Worm (Caenorhabditis elegans) whole organism, L2 larva: ENCODE results near the gene rgs-6.

Experiments used
- C34F6.9 ChIP-seq: fragments of 150-350 bp; optimal IDR thresholded peaks from 2 replicates; lab custom pipeline; 2014; ENCODE audit warnings: missing biosample characterization, missing genetic modification characterization
- F13H6.1 ChIP-seq: sonication (generic microtip); optimal IDR thresholded peaks from 2 replicates; lab custom pipeline; 2016; ENCODE audit warnings: missing genetic modification characterization, missing compliant biosample characterization
- R02D3.7 ChIP-seq: fragments of 150-350 bp; optimal IDR thresholded peaks from 2 replicates; lab custom pipeline; 2014; ENCODE audit warnings: missing biosample characterization, missing genetic modification characterization
- alr-1 ChIP-seq: fragments of 150-350 bp; optimal IDR thresholded peaks from 2 replicates; lab custom pipeline; 2014; ENCODE audit warnings: missing biosample characterization, missing genetic modification characterization
- aly-2 ChIP-seq: fragments of 150-350 bp; optimal IDR thresholded peaks from 2 replicates; lab custom pipeline; 2014; ENCODE audit warnings: missing biosample characterization, missing genetic modification characterization
- ama-1 ChIP-seq: fragments of 150-350 bp; optimal IDR thresholded peaks from 2 replicates; lab custom pipeline; 2018; ENCODE audit warnings: inconsistent platforms
- blmp-1 ChIP-seq: sonication (generic microtip); optimal IDR thresholded peaks from 2 replicates; lab custom pipeline; 2017; ENCODE audit warnings: missing genetic modification characterization, mild to moderate bottlenecking, missing compliant biosample characterization, antibody characterized with exemption, moderate library complexity; ENCODE audit not compliant: insufficient read depth
- crh-2 ChIP-seq: sonication (generic microtip); optimal IDR thresholded peaks from 2 replicates; lab custom pipeline; 2017; ENCODE audit warnings: missing biosample characterization, missing genetic modification characterization
- dmd-4 ChIP-seq: sonication (generic microtip); optimal IDR thresholded peaks from 2 replicates; lab custom pipeline; 2017; ENCODE audit warnings: missing biosample characterization, missing genetic modification characterization
- egl-27 ChIP-seq: sonication (generic microtip); optimal IDR thresholded peaks from 3 replicates; lab custom pipeline; 2017; ENCODE audit warnings: missing biosample characterization, missing genetic modification reagents, missing genetic modification characterization
- elt-1 ChIP-seq: fragments of 150-350 bp; optimal IDR thresholded peaks from 2 replicates; lab custom pipeline; 2014; ENCODE audit warnings: missing biosample characterization, missing genetic modification characterization
- elt-3 ChIP-seq: sonication (generic microtip); optimal IDR thresholded peaks from 2 replicates; lab custom pipeline; 2017; ENCODE audit warnings: missing biosample characterization, missing genetic modification characterization
- fos-1 ChIP-seq: fragments of 150-350 bp; optimal IDR thresholded peaks from 2 replicates; lab custom pipeline; 2014; ENCODE audit warnings: missing biosample characterization, missing genetic modification characterization
- gmeb-1 ChIP-seq: fragments of 150-350 bp; optimal IDR thresholded peaks from 2 replicates; lab custom pipeline; 2014; ENCODE audit warnings: missing biosample characterization, missing genetic modification characterization
- lsy-2 ChIP-seq, 2 experiments: fragments of 150-350 bp in 1 of 2; sonication (generic microtip) in 1 of 2; optimal IDR thresholded peaks; 2 replicates each; lab custom pipeline; 2014 to 2017; ENCODE audit warnings: missing biosample characterization in 2 of 2, missing genetic modification characterization in 2 of 2
- mab-5 ChIP-seq: fragments of 150-350 bp; optimal IDR thresholded peaks from 2 replicates; lab custom pipeline; 2014; ENCODE audit warnings: missing biosample characterization, missing genetic modification characterization
- mbf-1 ChIP-seq: sonication (generic microtip); optimal IDR thresholded peaks from 2 replicates; lab custom pipeline; 2017; ENCODE audit warnings: missing biosample characterization, missing genetic modification characterization
- mdl-1 ChIP-seq, 2 experiments: fragments of 150-350 bp in 1 of 2; sonication (generic microtip) in 1 of 2; optimal IDR thresholded peaks; 2 replicates each; lab custom pipeline; 2017; ENCODE audit warnings: missing biosample characterization in 2 of 2, missing genetic modification characterization in 2 of 2
- nhr-10 ChIP-seq: sonication (generic microtip); optimal IDR thresholded peaks from 2 replicates; lab custom pipeline; 2017; ENCODE audit warnings: missing biosample characterization, missing genetic modification characterization
- nhr-11 ChIP-seq: fragments of 150-350 bp; optimal IDR thresholded peaks from 2 replicates; lab custom pipeline; 2014; ENCODE audit warnings: missing biosample characterization, missing genetic modification characterization
- nhr-12 ChIP-seq: fragments of 150-350 bp; optimal IDR thresholded peaks from 2 replicates; lab custom pipeline; 2014; ENCODE audit warnings: missing biosample characterization, missing genetic modification characterization
- nhr-129 ChIP-seq: fragments of 150-350 bp; optimal IDR thresholded peaks from 2 replicates; lab custom pipeline; 2014; ENCODE audit warnings: missing biosample characterization, missing genetic modification characterization
- nhr-21 ChIP-seq: fragments of 150-350 bp; optimal IDR thresholded peaks from 2 replicates; lab custom pipeline; 2014; ENCODE audit warnings: missing biosample characterization, missing genetic modification characterization
- nhr-237 ChIP-seq: fragments of 150-350 bp; optimal IDR thresholded peaks from 2 replicates; lab custom pipeline; 2014; ENCODE audit warnings: missing biosample characterization, missing genetic modification characterization
- nhr-25 ChIP-seq: fragments of 150-350 bp; sonication (generic microtip); optimal IDR thresholded peaks from 3 replicates; lab custom pipeline; 2014; ENCODE audit warnings: missing biosample characterization, missing genetic modification characterization
- nhr-6 ChIP-seq: fragments of 150-350 bp; optimal IDR thresholded peaks from 2 replicates; lab custom pipeline; 2014; ENCODE audit warnings: missing biosample characterization, missing genetic modification characterization
- sem-4 ChIP-seq: fragments of 150-350 bp; optimal IDR thresholded peaks from 2 replicates; lab custom pipeline; 2014; ENCODE audit warnings: missing biosample characterization, missing genetic modification reagents, missing genetic modification characterization
- skn-1 ChIP-seq: sonication (generic microtip); optimal IDR thresholded peaks from 2 replicates; lab custom pipeline; 2017; ENCODE audit warnings: missing biosample characterization, missing genetic modification characterization
- sma-3 ChIP-seq: sonication (generic microtip); optimal IDR thresholded peaks from 2 replicates; lab custom pipeline; 2016; ENCODE audit warnings: missing genetic modification reagents, missing genetic modification characterization, missing compliant biosample characterization
- sma-9 ChIP-seq, 2 experiments: fragments of 150-350 bp in 1 of 2; sonication (generic microtip) in 1 of 2; optimal IDR thresholded peaks; 2 replicates each; lab custom pipeline; 2014 to 2016; ENCODE audit warnings: missing genetic modification characterization in 2 of 2, mild to moderate bottlenecking in 1 of 2, missing biosample characterization in 1 of 2, missing compliant biosample characterization in 1 of 2, missing genetic modification reagents in 1 of 2, moderate library complexity in 1 of 2
- snpc-4 ChIP-seq: fragments of 150-350 bp; optimal IDR thresholded peaks from 2 replicates; lab custom pipeline; 2014; ENCODE audit warnings: missing biosample characterization, missing genetic modification characterization
- unc-55 ChIP-seq: fragments of 150-350 bp; sonication (generic microtip); optimal IDR thresholded peaks from 3 replicates; lab custom pipeline; 2014; ENCODE audit warnings: missing biosample characterization, missing genetic modification reagents, missing genetic modification characterization
- unc-62 ChIP-seq: fragments of 150-350 bp; optimal IDR thresholded peaks from 2 replicates; lab custom pipeline; 2014; ENCODE audit warnings: missing biosample characterization, missing genetic modification reagents, missing genetic modification characterization
- zag-1 ChIP-seq: fragments of 150-350 bp; optimal IDR thresholded peaks from 2 replicates; lab custom pipeline; 2014; ENCODE audit warnings: missing biosample characterization, missing genetic modification characterization
- ztf-11 ChIP-seq: sonication (generic microtip); optimal IDR thresholded peaks from 2 replicates; lab custom pipeline; 2017; ENCODE audit warnings: missing biosample characterization, missing genetic modification characterization

Gene rgs-6

DNA sequence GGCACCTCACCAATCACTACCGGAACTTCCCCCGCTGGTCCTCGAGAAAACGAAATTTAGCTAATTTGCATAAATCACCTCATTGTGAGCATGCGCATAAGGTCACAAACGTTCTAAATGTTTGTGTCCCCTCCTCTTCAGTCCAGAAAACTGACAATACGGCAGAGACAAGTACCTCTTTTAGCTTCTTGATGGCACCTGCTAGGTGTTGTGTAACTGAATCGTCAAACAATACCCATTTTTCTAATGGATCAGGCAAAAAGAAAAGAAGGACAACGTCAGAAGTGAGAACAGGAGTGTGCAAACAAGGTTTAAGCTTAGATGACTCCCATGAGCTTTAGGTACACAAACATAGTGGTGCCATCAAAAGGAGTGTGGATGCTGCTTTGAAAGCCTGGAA, 34.0 kb downstream of the rgs-6 start:
- no peak for TF ChIP-seq nhr-10
- TF ChIP-seq nhr-21 (tag; lab: Kevin White, UChicago): no peak
- TF ChIP-seq F13H6.1: no peak
- TF ChIP-seq nhr-25: no peak
- no peak for TF ChIP-seq ztf-11 (tag; lab: Kevin White, UChicago)
- no peak for TF ChIP-seq alr-1 (tag; lab: Kevin White, UChicago)
- TF ChIP-seq skn-1 (tag; lab: Kevin White, UChicago): no peak
- no peak for TF ChIP-seq crh-2 (tag; lab: Kevin White, UChicago)
- no peak for TF ChIP-seq gmeb-1 (tag; lab: Kevin White, UChicago)
- TF ChIP-seq nhr-12 (tag; lab: Kevin White, UChicago): no peak
- TF ChIP-seq sem-4 (tag; lab: Kevin White, UChicago): no peak
- TF ChIP-seq, all 48 proteins: peak for 0

DNA sequence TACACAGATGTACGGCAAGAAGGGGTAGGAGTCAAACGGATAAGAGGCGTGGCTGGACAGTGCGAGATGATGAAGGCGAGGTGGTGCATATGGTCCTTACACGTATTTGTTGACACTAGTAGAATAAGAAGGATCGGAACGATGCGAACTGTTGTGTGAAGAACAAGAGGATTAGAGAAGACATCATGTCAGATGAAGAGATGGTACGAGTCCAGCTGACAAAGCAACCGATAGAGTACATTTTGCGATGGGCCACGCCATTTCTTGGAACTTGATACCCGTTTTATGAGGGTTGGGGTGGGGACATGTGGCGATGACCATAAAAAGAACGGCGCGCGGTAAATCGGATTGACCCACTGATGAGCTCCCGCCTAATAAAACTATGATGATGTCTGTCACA, 35.2 kb downstream of the rgs-6 start:
- TF ChIP-seq nhr-21 (tag; lab: Kevin White, UChicago) (no peak), mab-5 (tag; lab: Kevin White, UChicago) (no peak), nhr-11 (tag; lab: Kevin White, UChicago) (no peak), C34F6.9 (no peak), unc-55 (GFP tag; lab: Kevin White, UChicago) (no peak), nhr-237 (tag; lab: Kevin White, UChicago) (no peak), egl-27 (tag; lab: Kevin White, UChicago) (no peak), nhr-129 (no peak), mbf-1 (tag; lab: Kevin White, UChicago) (no peak), alr-1 (tag; lab: Kevin White, UChicago) (no peak), aly-2 (tag; lab: Kevin White, UChicago) (no peak), zag-1 (tag; lab: Kevin White, UChicago) (no peak), lsy-2 (tag; optimal IDR thresholded peaks at IDR 0.05; lab: Kevin White, UChicago) (no peak), skn-1 (tag; lab: Kevin White, UChicago) (no peak)
- TF ChIP-seq, all 48 proteins: peak for 0

DNA sequence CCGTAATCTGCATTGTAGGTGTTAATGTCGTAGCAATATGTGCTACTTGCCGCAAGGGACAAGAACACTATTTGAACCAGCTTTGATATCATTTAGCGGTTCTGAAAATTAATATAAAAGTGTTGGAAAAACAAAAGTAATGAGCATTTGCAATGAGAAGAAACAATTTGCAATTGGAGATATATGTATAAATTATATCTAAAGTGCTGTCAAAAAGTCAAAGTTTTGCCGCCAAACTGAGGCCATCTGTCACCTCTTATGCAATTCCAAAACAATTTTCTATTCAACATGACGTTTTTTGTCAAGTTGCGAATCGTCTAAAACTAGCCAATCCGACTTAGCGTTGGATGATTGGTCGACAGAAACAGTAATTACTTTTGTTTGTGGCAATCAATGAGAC, 36.4 kb downstream of the rgs-6 start, which contains the start of gene W01C8.5:
Gene W01C8.5, minus strand, starts transcription at position 101 of the 400 bp plus-strand sequence.
- TF ChIP-seq nhr-129 (no peak), nhr-6 (tag; lab: Kevin White, UChicago) (no peak), R02D3.7 (no peak), alr-1 (tag; lab: Kevin White, UChicago) (no peak), ztf-11 (tag; lab: Kevin White, UChicago) (no peak), dmd-4 (tag; lab: Kevin White, UChicago) (no peak), mdl-1 (tag; optimal IDR thresholded peaks at IDR 0.05; lab: Kevin White, UChicago) (no peak), snpc-4 (tag; lab: Kevin White, UChicago) (no peak), gmeb-1 (tag; lab: Kevin White, UChicago) (no peak), fos-1 (tag; lab: Kevin White, UChicago) (no peak), mab-5 (tag; lab: Kevin White, UChicago) (no peak), nhr-10 (no peak), mbf-1 (tag; lab: Kevin White, UChicago) (no peak)

DNA sequence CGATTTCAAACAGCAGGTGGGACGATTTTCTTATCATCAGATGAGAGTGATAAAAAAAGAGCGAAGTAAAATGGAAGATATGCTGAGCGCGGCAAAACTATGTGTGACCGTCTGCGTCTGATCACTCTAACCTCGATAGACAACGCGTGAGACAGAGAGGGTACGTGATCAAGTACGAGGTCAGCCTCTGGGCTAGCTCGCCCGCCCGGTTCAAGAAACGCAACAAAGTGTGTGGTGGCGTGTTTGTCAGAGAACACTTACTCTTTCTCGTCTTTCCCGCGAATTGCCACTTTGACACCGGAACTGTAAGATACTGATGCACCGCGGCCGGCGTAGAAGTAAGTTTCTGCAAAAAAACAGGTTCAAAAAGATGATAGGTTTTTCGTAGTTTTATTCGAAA, 37.4 kb downstream of the rgs-6 start:
- TF ChIP-seq unc-62: no peak
- no peak for TF ChIP-seq aly-2 (tag; lab: Kevin White, UChicago)
- no peak for TF ChIP-seq elt-1 (tag; lab: Kevin White, UChicago)
- TF ChIP-seq blmp-1 (tag; lab: Kevin White, UChicago): peak; percentile 50
- peak; percentile 52 for TF ChIP-seq crh-2 (tag; lab: Kevin White, UChicago)
- TF ChIP-seq egl-27 (tag; lab: Kevin White, UChicago): peak; percentile 49
- TF ChIP-seq fos-1 (tag; lab: Kevin White, UChicago): peak; percentile 80
- peak; percentile 79 for TF ChIP-seq nhr-25
- TF ChIP-seq nhr-237 (tag; lab: Kevin White, UChicago): no peak
- TF ChIP-seq nhr-21 (tag; lab: Kevin White, UChicago): peak; percentile 56
- TF ChIP-seq ama-1: no peak
- peak; percentile 92 for TF ChIP-seq sma-9 (GFP tag; optimal IDR thresholded peaks at IDR 0.05; lab: Kevin White, UChicago)
- peak; percentile 54 for TF ChIP-seq sma-9 (tag; optimal IDR thresholded peaks at IDR 0.05; lab: Kevin White, UChicago)
- peak; percentile 11 for TF ChIP-seq C34F6.9
- TF ChIP-seq nhr-129: peak; percentile 64
- peak; percentile 26 for TF ChIP-seq gmeb-1 (tag; lab: Kevin White, UChicago)
- no peak for TF ChIP-seq ztf-11 (tag; lab: Kevin White, UChicago)
- TF ChIP-seq nhr-11 (tag; lab: Kevin White, UChicago): no peak
- peak; percentile 77 for TF ChIP-seq F13H6.1
- peak in 1 of 2 experiments; percentile 44 for TF ChIP-seq mdl-1 (tag; optimal IDR thresholded peaks at IDR 0.05; lab: Kevin White, UChicago)
- TF ChIP-seq mbf-1 (tag; lab: Kevin White, UChicago): no peak
- no peak for TF ChIP-seq elt-3 (tag; lab: Kevin White, UChicago)
- TF ChIP-seq sma-3 (GFP tag; lab: Kevin White, UChicago): peak; percentile 80
